Fruit fly (Drosophila melanogaster) whole organism, embryonic: ENCODE results near the gene Sc2.

Experiments
- ATbp ChIP-seq: fragments of 200-800 bp; sonication (Bioruptor generic); optimal IDR thresholded peaks from 2 replicates; lab custom pipeline; 2017; ENCODE audit warnings: missing biosample characterization, mild to moderate bottlenecking, missing genetic modification characterization, missing genetic modification reagents
- Asciz ChIP-seq: fragments of 200-800 bp; sonication (Bioruptor generic); optimal IDR thresholded peaks from 2 replicates; lab custom pipeline; 2017; ENCODE audit warnings: missing biosample characterization, mild to moderate bottlenecking, missing genetic modification characterization, missing genetic modification reagents
- Bgb ChIP-seq: fragments of 200-800 bp; sonication (Bioruptor generic); IDR thresholded peaks from 2 replicates; pipeline ENCODE4 v1.3.6; 2022; ENCODE audit warnings: missing biosample characterization, missing genetic modification characterization; ENCODE audit not compliant: partially characterized antibody
- Blimp-1 ChIP-seq: fragments of 200-800 bp; sonication (Bioruptor generic); optimal IDR thresholded peaks from 3 replicates; lab custom pipeline; 2018; ENCODE audit warnings: missing biosample characterization, missing genetic modification characterization, mild to moderate bottlenecking, moderate library complexity, missing genetic modification reagents
- BtbVII ChIP-seq: fragments of 200-800 bp; sonication (Bioruptor generic); optimal IDR thresholded peaks from 3 replicates; lab custom pipeline; 2017; ENCODE audit warnings: missing biosample characterization, mild to moderate bottlenecking, missing genetic modification characterization
- CG11695 ChIP-seq: fragments of 200-800 bp; sonication (Bioruptor generic); IDR thresholded peaks from 3 replicates; pipeline ENCODE4 v1.3.6; 2022; ENCODE audit warnings: missing biosample characterization, missing genetic modification characterization
- CG11723 ChIP-seq: fragments of 200-800 bp; sonication (Bioruptor generic); optimal IDR thresholded peaks from 2 replicates; lab custom pipeline; 2017; ENCODE audit warnings: missing biosample characterization, mild to moderate bottlenecking, missing genetic modification characterization
- CG12299 ChIP-seq: fragments of 200-800 bp; sonication (Bioruptor generic); optimal IDR thresholded peaks from 2 replicates; lab custom pipeline; 2018; ENCODE audit warnings: missing biosample characterization, mild to moderate bottlenecking, missing genetic modification characterization
- CG14014 ChIP-seq: fragments of 200-800 bp; sonication (Bioruptor generic); IDR thresholded peaks from 2 replicates; pipeline ENCODE4 v1.3.6; 2022; ENCODE audit warnings: missing biosample characterization, missing genetic modification characterization
- CG15073 ChIP-seq: fragments of 200-800 bp; sonication (Bioruptor generic); optimal IDR thresholded peaks from 2 replicates; lab custom pipeline; 2016; ENCODE audit warnings: missing biosample characterization, missing genetic modification characterization
- CG17328 ChIP-seq: fragments of 200-800 bp; sonication (Bioruptor generic); IDR thresholded peaks from 2 replicates; pipeline ENCODE4 v1.3.6; 2022; ENCODE audit warnings: missing biosample characterization, missing genetic modification characterization
- CG17359 ChIP-seq: fragments of 200-800 bp; sonication (Bioruptor generic); optimal IDR thresholded peaks from 3 replicates; lab custom pipeline; 2018; ENCODE audit warnings: missing biosample characterization, mild to moderate bottlenecking, missing genetic modification characterization, moderate library complexity
- CG17568 ChIP-seq: fragments of 200-800 bp; sonication (Bioruptor generic); optimal IDR thresholded peaks from 2 replicates; lab custom pipeline; 2018; ENCODE audit warnings: missing biosample characterization, mild to moderate bottlenecking, missing genetic modification characterization, moderate library complexity
- CG18011 ChIP-seq: fragments of 200-800 bp; sonication (Bioruptor generic); optimal IDR thresholded peaks from 2 replicates; lab custom pipeline; 2017; ENCODE audit warnings: missing biosample characterization, missing genetic modification characterization, mild to moderate bottlenecking, moderate library complexity, missing genotype
- CG18262 ChIP-seq: fragments of 200-800 bp; optimal IDR thresholded peaks from 3 replicates; lab custom pipeline; 2019; ENCODE audit warnings: missing biosample characterization, mild to moderate bottlenecking, missing genetic modification characterization, moderate library complexity
- CG18619 ChIP-seq: fragments of 200-800 bp; sonication (Bioruptor generic); optimal IDR thresholded peaks from 3 replicates; lab custom pipeline; 2017; ENCODE audit warnings: missing biosample characterization, mild to moderate bottlenecking, missing genetic modification characterization
- CG30020 ChIP-seq: fragments of 200-800 bp; optimal IDR thresholded peaks from 2 replicates; lab custom pipeline; 2019; ENCODE audit warnings: missing biosample characterization, mild to moderate bottlenecking, missing genetic modification characterization, moderate library complexity
- CG4730 ChIP-seq: fragments of 200-800 bp; sonication (Bioruptor generic); IDR thresholded peaks from 2 replicates; pipeline ENCODE4 v1.3.6; 2022; ENCODE audit warnings: missing biosample characterization, missing genetic modification characterization
- CG7357 ChIP-seq: fragments of 200-800 bp; sonication (Bioruptor generic); IDR thresholded peaks from 3 replicates; pipeline ENCODE4 v1.3.6; 2022; ENCODE audit warnings: missing biosample characterization, missing genetic modification characterization
- CTCF ChIP-seq: fragments of 200-800 bp; sonication (Bioruptor generic); optimal IDR thresholded peaks from 2 replicates; lab custom pipeline; 2017; ENCODE audit warnings: missing biosample characterization, mild to moderate bottlenecking, missing genetic modification characterization, moderate library complexity
- Camta ChIP-seq: fragments of 200-800 bp; sonication (Bioruptor generic); optimal IDR thresholded peaks from 2 replicates; lab custom pipeline; 2016; ENCODE audit warnings: missing biosample characterization, missing genetic modification characterization
- CoRest ChIP-seq: fragments of 200-800 bp; sonication (Bioruptor generic); optimal IDR thresholded peaks from 3 replicates; lab custom pipeline; 2018; ENCODE audit warnings: missing biosample characterization, mild to moderate bottlenecking, missing genetic modification characterization, moderate library complexity
- Drgx ChIP-seq: fragments of 200-800 bp; sonication (Bioruptor generic); IDR thresholded peaks from 2 replicates; pipeline ENCODE4 v1.3.6; 2022; ENCODE audit warnings: missing biosample characterization, missing genetic modification characterization
- GATAe ChIP-seq: fragments of 200-800 bp; sonication (Bioruptor generic); conservative IDR thresholded peaks from 2 replicates; pipeline ENCODE4 v1.3.6; 2022; ENCODE audit warnings: missing biosample characterization, missing genetic modification characterization
- Gsc ChIP-seq: fragments of 200-800 bp; sonication (Bioruptor generic); IDR thresholded peaks from 2 replicates; pipeline ENCODE4 v1.3.6; 2022; ENCODE audit warnings: missing biosample characterization, missing genetic modification characterization
- HHEX ChIP-seq: fragments of 200-800 bp; sonication (Bioruptor generic); optimal IDR thresholded peaks from 3 replicates; lab custom pipeline; 2017; ENCODE audit warnings: missing biosample characterization, mild to moderate bottlenecking, missing genetic modification characterization, missing genetic modification reagents
- HLH4C ChIP-seq: fragments of 200-800 bp; sonication (Bioruptor generic); IDR thresholded peaks from 3 replicates; pipeline ENCODE4 v1.3.6; 2022; ENCODE audit warnings: missing biosample characterization, missing genetic modification characterization; ENCODE audit not compliant: partially characterized antibody
- Meics ChIP-seq: fragments of 200-800 bp; sonication (Bioruptor generic); optimal IDR thresholded peaks from 2 replicates; lab custom pipeline; 2017; ENCODE audit warnings: missing biosample characterization, mild to moderate bottlenecking, missing genetic modification characterization
- Myb ChIP-seq: fragments of 200-800 bp; sonication (Bioruptor generic); optimal IDR thresholded peaks from 2 replicates; lab custom pipeline; 2016; ENCODE audit warnings: missing biosample characterization, missing genetic modification characterization
- PHDP ChIP-seq: fragments of 200-800 bp; sonication (Bioruptor generic); optimal IDR thresholded peaks from 3 replicates; lab custom pipeline; 2018; ENCODE audit warnings: missing biosample characterization, mild to moderate bottlenecking, missing genetic modification characterization, moderate library complexity
- Sin3A ChIP-seq: fragments of >200 bp; optimal IDR thresholded peaks from 2 replicates; lab custom pipeline; 2018
- Six4 ChIP-seq: fragments of 200-800 bp; sonication (Bioruptor generic); optimal IDR thresholded peaks from 2 replicates; lab custom pipeline; 2016; ENCODE audit warnings: missing biosample characterization, missing genetic modification characterization
- bsh ChIP-seq, 2 experiments: fragments of 200-800 bp; sonication (Bioruptor generic); optimal IDR thresholded peaks; 2 replicates each; lab custom pipeline; 2017 to 2018; ENCODE audit warnings: mild to moderate bottlenecking in 2 of 2, missing biosample characterization in 2 of 2, missing genetic modification characterization in 2 of 2, moderate library complexity in 1 of 2
- esg ChIP-seq: fragments of 200-800 bp; sonication (Bioruptor generic); conservative IDR thresholded peaks from 2 replicates; pipeline ENCODE4 v1.3.6; 2022; ENCODE audit warnings: missing biosample characterization, missing genetic modification characterization
- ewg ChIP-seq: fragments of 200-800 bp; sonication (Bioruptor generic); optimal IDR thresholded peaks from 3 replicates; lab custom pipeline; 2017; ENCODE audit warnings: mild to moderate bottlenecking, missing biosample characterization, missing genetic modification reagents, missing genetic modification characterization
- gce ChIP-seq: fragments of 200-800 bp; sonication (Bioruptor generic); IDR thresholded peaks from 3 replicates; pipeline ENCODE4 v1.3.6; 2022; ENCODE audit warnings: missing biosample characterization, missing genetic modification characterization
- gcm2 ChIP-seq: fragments of 200-800 bp; sonication (Bioruptor generic); optimal IDR thresholded peaks from 2 replicates; lab custom pipeline; 2016; ENCODE audit warnings: missing biosample characterization, missing genetic modification characterization
- peb ChIP-seq: fragments of 200-800 bp; sonication (Bioruptor generic); IDR thresholded peaks from 2 replicates; pipeline ENCODE4 v1.3.6; 2022; ENCODE audit warnings: missing biosample characterization, missing genetic modification characterization
- pita ChIP-seq: fragments of 200-800 bp; sonication (Bioruptor generic); optimal IDR thresholded peaks from 2 replicates; lab custom pipeline; 2017; ENCODE audit warnings: missing biosample characterization, mild to moderate bottlenecking, missing genetic modification characterization
- repo ChIP-seq: fragments of 200-800 bp; sonication (Bioruptor generic); optimal IDR thresholded peaks from 2 replicates; lab custom pipeline; 2016; ENCODE audit warnings: missing biosample characterization, missing genetic modification characterization
- sens ChIP-seq: fragments of 200-800 bp; sonication (Bioruptor generic); peaks from one replicate; lab custom pipeline; 2016; ENCODE audit warnings: missing biosample characterization, missing genetic modification characterization
- slp2 ChIP-seq: fragments of 200-800 bp; sonication (Bioruptor generic); optimal IDR thresholded peaks from 2 replicates; lab custom pipeline; 2016; ENCODE audit warnings: missing biosample characterization, missing genetic modification characterization
- toy ChIP-seq: fragments of 200-800 bp; sonication (Bioruptor generic); IDR thresholded peaks from 2 replicates; pipeline ENCODE4 v1.3.6; 2022; ENCODE audit warnings: missing biosample characterization, missing genetic modification characterization
- zfh2 ChIP-seq: fragments of 200-800 bp; sonication (Bioruptor generic); optimal IDR thresholded peaks from 2 replicates; lab custom pipeline; 2016; ENCODE audit warnings: missing biosample characterization, missing genetic modification characterization

The Sc2 gene

DNA sequence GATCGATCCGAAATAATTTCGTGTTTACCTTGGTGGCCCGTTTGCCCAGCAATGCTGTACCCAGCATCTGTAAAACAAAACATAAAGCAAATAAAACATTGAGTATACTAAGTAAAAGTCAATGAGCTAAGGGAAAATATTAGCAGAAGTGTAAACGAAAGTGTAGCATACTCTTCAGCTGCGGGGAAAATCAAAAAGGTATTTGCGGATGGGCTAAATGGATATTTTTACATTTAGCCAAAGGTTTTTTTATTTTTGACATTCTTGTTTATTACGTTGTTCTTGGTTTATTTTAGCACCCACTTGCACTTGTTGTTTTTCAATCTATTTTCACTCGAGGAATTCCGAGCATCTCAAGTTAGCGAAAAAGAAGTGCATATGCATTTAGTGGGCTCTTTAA is 27.6 kb downstream of the Sc2 start (continued):
- TF ChIP-seq pita (no peak), GATAe (GFP tag; lab: Robert Waterston, UW) (no peak), Camta (no peak), CG15073 (GFP tag; lab: Kevin White, UChicago) (no peak), Drgx (GFP tag; lab: Robert Waterston, UW) (no peak), CG17328 (no peak), sens (GFP tag; lab: Kevin White, UChicago) (peak; percentile 84), slp2 (GFP tag; lab: Kevin White, UChicago) (no peak), CG11723 (GFP tag; lab: Kevin White, UChicago) (no peak), gce (GFP tag; lab: Robert Waterston, UW) (no peak), esg (GFP tag; lab: Robert Waterston, UW) (no peak), repo (GFP tag; lab: Kevin White, UChicago) (no peak), ewg (no peak), Meics (GFP tag; lab: Kevin White, UChicago) (no peak), Bgb (GFP tag; lab: Robert Waterston, UW) (peak; percentile 31; the same call in 1 of the 2 replicates), CoRest (tag; lab: Kevin White, UChicago) (no peak), Asciz (GFP tag; lab: Kevin White, UChicago) (peak; percentile 8), CG18262 (no peak), HLH4C (GFP tag; lab: Robert Waterston, UW) (0 out of 3 replicates have a peak, but pooled peaks have one; percentile 33), CG30020 (no peak), Six4 (GFP tag; lab: Kevin White, UChicago) (no peak), CG12299 (no peak), zfh2 (GFP tag; lab: Kevin White, UChicago) (no peak), CG18011 (GFP tag; lab: Kevin White, UChicago) (no peak), toy (no peak), ATbp (GFP tag; lab: Kevin White, UChicago) (peak; percentile 26), gcm2 (no peak), CG17359 (tag; lab: Kevin White, UChicago) (peak; percentile 2), BtbVII (peak; percentile 29), bsh (GFP tag; optimal IDR thresholded peaks at IDR 0.05; lab: Kevin White, UChicago) (peak in 1 of 2 experiments; percentile 18), CG11695 (GFP tag; lab: Robert Waterston, UW) (no peak), peb (GFP tag; lab: Robert Waterston, UW) (no peak), Myb (GFP tag; lab: Kevin White, UChicago) (no peak), CG4730 (no peak), HHEX (no peak), CG18619 (GFP tag; lab: Kevin White, UChicago) (no peak), CTCF (GFP tag; lab: Kevin White, UChicago) (peak; percentile 30), Gsc (no peak), CG14014 (GFP tag; lab: Robert Waterston, UW) (no peak), CG7357 (no peak), Sin3A (lab: Kevin White, UChicago) (no peak), PHDP (peak; percentile 20), CG17568 (GFP tag; lab: Kevin White, UChicago) (peak; percentile 16), Blimp-1 (GFP tag; lab: Kevin White, UChicago) (peak; percentile 29)
